Worm (Caenorhabditis elegans) whole organism, L3 larva: ENCODE data around the gene bath-26.
"Not testable (repeated sequence)": the region's sequence is repeated elsewhere in the genome, so short reads cannot be mapped to it uniquely, and the experiment has no call there.

ENCODE experiments used
- ceh-82 ChIP-seq: fragments of 150-350 bp; optimal IDR thresholded peaks from 2 replicates; lab custom pipeline; 2014; ENCODE audit warnings: missing biosample characterization, missing genetic modification characterization
- snpc-4 ChIP-seq: fragments of 150-350 bp; optimal IDR thresholded peaks from 2 replicates; lab custom pipeline; 2014; ENCODE audit warnings: missing biosample characterization, missing genetic modification characterization

ce11 chrII:1556217-1556616 lies 44.3 kb downstream of the bath-26 start, which contains the start of the genes fbxb-54 and fbxb-50:
- TF ChIP-seq snpc-4, ceh-82 (tag; lab: Kevin White, UChicago): not testable (repeated sequence)
